Fruit fly (Drosophila melanogaster) whole organism, wandering third instar larva: Measurements from ENCODE around the gene Myo28B1.
A peak's percentile ranks its signal among the peaks of the same experiment; 100 is the strongest.

ENCODE experiments used
- Abd-B ChIP-seq: fragments of >200 bp; optimal IDR thresholded peaks from 2 replicates; lab custom pipeline; 2017; ENCODE audit warnings: missing biosample characterization, missing genetic modification characterization
- CG32264 ChIP-seq: fragments of 200-800 bp; sonication (Bioruptor generic); optimal IDR thresholded peaks from 2 replicates; lab custom pipeline; 2016; ENCODE audit warnings: missing biosample characterization, missing genetic modification characterization
- CG9705 ChIP-seq: fragments of 200-800 bp; sonication (Bioruptor generic); optimal IDR thresholded peaks from 2 replicates; lab custom pipeline; 2018; ENCODE audit warnings: missing biosample characterization, mild to moderate bottlenecking, missing genetic modification characterization
- CrebA ChIP-seq: fragments of 200-800 bp; sonication (Bioruptor generic); optimal IDR thresholded peaks from 2 replicates; lab custom pipeline; 2016; ENCODE audit warnings: missing biosample characterization, mild to moderate bottlenecking, missing genetic modification characterization, borderline replicate concordance
- Dfd ChIP-seq: fragments of >200 bp; optimal IDR thresholded peaks from 2 replicates; lab custom pipeline; 2017; ENCODE audit warnings: missing biosample characterization, missing genetic modification characterization
- Dif ChIP-seq: fragments of 200-275, 200-300 bp; sonication (Bioruptor generic); optimal IDR thresholded peaks from 2 replicates; lab custom pipeline; 2018; ENCODE audit warnings: missing biosample characterization, missing genetic modification characterization; ENCODE audit not compliant: partially characterized antibody
- GATAd ChIP-seq: sonication (Bioruptor generic); optimal IDR thresholded peaks from 2 replicates; lab custom pipeline; 2016; ENCODE audit warnings: missing biosample characterization, missing genetic modification characterization
- HLH106 ChIP-seq: fragments of 200-800 bp; optimal IDR thresholded peaks from 3 replicates; lab custom pipeline; 2019; ENCODE audit warnings: missing biosample characterization, mild to moderate bottlenecking, missing genetic modification characterization, moderate library complexity
- Hnf4 ChIP-seq: fragments of 200-800 bp; sonication (Bioruptor generic); optimal IDR thresholded peaks from 2 replicates; lab custom pipeline; 2016; ENCODE audit warnings: missing biosample characterization, mild to moderate bottlenecking, missing genetic modification characterization
- Hr78 ChIP-seq: fragments of >200 bp; optimal IDR thresholded peaks from 2 replicates; lab custom pipeline; 2017; ENCODE audit warnings: missing biosample characterization, missing genetic modification characterization
- Hr83 ChIP-seq: fragments of 200-300 bp; sonication (Bioruptor generic); optimal IDR thresholded peaks from 2 replicates; lab custom pipeline; 2016; ENCODE audit warnings: missing biosample characterization, mild to moderate bottlenecking, missing genetic modification characterization, moderate library complexity; ENCODE audit not compliant: poor library complexity, severe bottlenecking
- Jra ChIP-seq: sonication (Bioruptor generic); optimal IDR thresholded peaks from 2 replicates; lab custom pipeline; 2016; ENCODE audit warnings: missing biosample characterization, missing genetic modification characterization
- Mio ChIP-seq: sonication (Bioruptor generic); optimal IDR thresholded peaks from 2 replicates; lab custom pipeline; 2016; ENCODE audit warnings: missing biosample characterization, missing genetic modification characterization
- Myc ChIP-seq: fragments of >200 bp; optimal IDR thresholded peaks from 2 replicates; lab custom pipeline; 2017
- N ChIP-seq: fragments of >200 bp; optimal IDR thresholded peaks from 2 replicates; lab custom pipeline; 2018; ENCODE audit warnings: missing biosample characterization, missing external identifiers, missing genetic modification characterization
- OdsH ChIP-seq: fragments of 200-800 bp; sonication (Bioruptor generic); optimal IDR thresholded peaks from 2 replicates; lab custom pipeline; 2016; ENCODE audit warnings: missing biosample characterization, mild to moderate bottlenecking, missing genetic modification characterization
- Rel ChIP-seq, 2 experiments: fragments of 200-800 bp; sonication (Bioruptor generic) in 1 of 2; optimal IDR thresholded peaks; 2 replicates in 1 of 2; 3 replicates in 1 of 2; lab custom pipeline; 2016 to 2019; ENCODE audit warnings: mild to moderate bottlenecking in 2 of 2, missing biosample characterization in 2 of 2, missing genetic modification characterization in 2 of 2, moderate library complexity in 1 of 2
- Sp1 ChIP-seq: fragments of 200-800 bp; sonication (Bioruptor generic); optimal IDR thresholded peaks from 3 replicates; lab custom pipeline; 2019; ENCODE audit warnings: missing biosample characterization, mild to moderate bottlenecking, missing genetic modification characterization, moderate library complexity
- Vsx2 ChIP-seq: fragments of 200-300, 225-300 bp; sonication (Bioruptor generic); optimal IDR thresholded peaks from 2 replicates; lab custom pipeline; 2018; ENCODE audit warnings: missing biosample characterization, missing genetic modification characterization; ENCODE audit not compliant: partially characterized antibody
- br ChIP-seq: fragments of 200-800 bp; sonication (Bioruptor generic); optimal IDR thresholded peaks from 2 replicates; lab custom pipeline; 2016; ENCODE audit warnings: missing biosample characterization, missing genetic modification characterization
- brk ChIP-seq: fragments of 200-800 bp; sonication (Bioruptor generic); optimal IDR thresholded peaks from 2 replicates; lab custom pipeline; 2016; ENCODE audit warnings: missing biosample characterization, mild to moderate bottlenecking, missing genetic modification characterization
- dl ChIP-seq, 2 experiments: fragments of 175-275, 200-275 bp in 1 of 2; fragments of 200-275 bp in 1 of 2; sonication (Bioruptor generic); optimal IDR thresholded peaks; lab custom pipeline; 2018; ENCODE audit warnings: mild to moderate bottlenecking in 2 of 2, missing biosample characterization in 2 of 2, missing genetic modification characterization in 2 of 2, moderate library complexity in 2 of 2; ENCODE audit not compliant: partially characterized antibody in 2 of 2, insufficient read depth in 1 of 2
- dmrt93B ChIP-seq: fragments of 200-800 bp; sonication (Bioruptor generic); optimal IDR thresholded peaks from 2 replicates; lab custom pipeline; 2018; ENCODE audit warnings: missing biosample characterization, mild to moderate bottlenecking, missing genetic modification characterization
- dsf ChIP-seq: sonication (Bioruptor generic); optimal IDR thresholded peaks from 2 replicates; lab custom pipeline; 2016; ENCODE audit warnings: missing biosample characterization, missing genetic modification characterization, borderline replicate concordance
- ey ChIP-seq: fragments of 200-800 bp; sonication (Bioruptor generic); optimal IDR thresholded peaks from 2 replicates; lab custom pipeline; 2016; ENCODE audit warnings: missing biosample characterization, missing genetic modification characterization
- foxo ChIP-seq, 2 experiments: fragments of 200-800 bp; sonication (Bioruptor generic); optimal IDR thresholded peaks; 2 replicates in 1 of 2; 3 replicates in 1 of 2; lab custom pipeline; 2016 to 2017; ENCODE audit warnings: missing biosample characterization in 2 of 2, missing genetic modification characterization in 2 of 2
- fru ChIP-seq: fragments of 200-800 bp; sonication (Bioruptor generic); optimal IDR thresholded peaks from 3 replicates; lab custom pipeline; 2016; ENCODE audit warnings: missing biosample characterization, mild to moderate bottlenecking, missing genetic modification characterization
- h ChIP-seq: fragments of 200-800 bp; sonication (Bioruptor generic); optimal IDR thresholded peaks from 3 replicates; lab custom pipeline; 2016; ENCODE audit warnings: missing biosample characterization, mild to moderate bottlenecking, missing genetic modification characterization
- jim ChIP-seq: fragments of 175-275, 200-325 bp; sonication (Bioruptor generic); optimal IDR thresholded peaks from 2 replicates; lab custom pipeline; 2016; ENCODE audit warnings: missing biosample characterization, mild to moderate bottlenecking, missing genetic modification characterization
- lola ChIP-seq: fragments of >200 bp; optimal IDR thresholded peaks from 2 replicates; lab custom pipeline; 2017; ENCODE audit warnings: missing biosample characterization, missing genetic modification characterization
- pan ChIP-seq: fragments of >200 bp; optimal IDR thresholded peaks from 2 replicates; lab custom pipeline; 2017
- psq ChIP-seq: fragments of 200-800 bp; sonication (Bioruptor generic); optimal IDR thresholded peaks from 3 replicates; lab custom pipeline; 2017; ENCODE audit warnings: missing biosample characterization, mild to moderate bottlenecking, missing genetic modification characterization, moderate library complexity
- rgr ChIP-seq: fragments of 200-800 bp; sonication (Bioruptor generic); optimal IDR thresholded peaks from 3 replicates; lab custom pipeline; 2016; ENCODE audit warnings: missing biosample characterization, mild to moderate bottlenecking, missing genetic modification characterization
- sage ChIP-seq: fragments of 200-800 bp; sonication (Bioruptor generic); optimal IDR thresholded peaks from 2 replicates; lab custom pipeline; 2016; ENCODE audit warnings: missing biosample characterization, mild to moderate bottlenecking, missing genetic modification characterization
- sv ChIP-seq: fragments of 200-800 bp; sonication (Bioruptor generic); optimal IDR thresholded peaks from 3 replicates; lab custom pipeline; 2016; ENCODE audit warnings: missing biosample characterization, missing genetic modification characterization
- tai ChIP-seq: sonication (Bioruptor generic); optimal IDR thresholded peaks from 2 replicates; lab custom pipeline; 2016; ENCODE audit warnings: missing biosample characterization, missing genetic modification characterization
- usp ChIP-seq: fragments of >200 bp; optimal IDR thresholded peaks from 2 replicates; lab custom pipeline; 2017; ENCODE audit warnings: missing biosample characterization, missing genetic modification characterization
- woc ChIP-seq: sonication (Bioruptor generic); optimal IDR thresholded peaks from 2 replicates; lab custom pipeline; 2016; ENCODE audit warnings: missing biosample characterization, mild to moderate bottlenecking, missing genetic modification characterization

Myo28B1 gene

DNA sequence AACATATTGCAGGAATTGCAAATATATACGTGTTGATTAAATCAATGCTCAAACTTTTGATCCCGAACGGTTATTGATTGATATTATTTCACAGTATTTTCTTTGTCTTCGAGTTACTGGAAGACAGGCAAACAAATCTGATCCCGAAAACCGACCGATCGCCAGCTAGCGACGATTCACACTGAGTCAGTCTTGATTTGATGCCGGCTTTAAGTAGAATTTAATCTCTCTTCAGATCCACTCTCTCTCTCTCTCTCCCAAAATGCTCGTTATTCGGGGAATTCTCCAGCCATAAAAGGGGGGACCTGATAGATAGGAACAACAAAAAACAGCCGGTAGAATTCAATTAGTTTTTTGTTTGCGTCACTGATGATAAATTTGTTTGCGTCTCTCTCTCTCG, 35.6 kb downstream of the Myo28B1 start, which contains the start of gene Tep2:
Gene Tep2, minus strand, starts transcription at position 185 of the 400 bp plus-strand sequence.
- TF ChIP-seq Vsx2 (GFP tag; lab: Kevin White, UChicago) (no peak), N (GFP tag; lab: Kevin White, UChicago) (no peak), brk (GFP tag; lab: Kevin White, UChicago) (no peak), foxo (GFP tag; optimal IDR thresholded peaks at IDR 0.05; lab: Kevin White, UChicago) (no peak), ey (GFP tag; lab: Kevin White, UChicago) (no peak), Sp1 (GFP tag; lab: Kevin White, UChicago) (no peak), CG9705 (GFP tag; lab: Kevin White, UChicago) (no peak), tai (GFP tag; lab: Kevin White, UChicago) (no peak), dl (GFP tag; optimal IDR thresholded peaks at IDR 0.05; lab: Kevin White, UChicago; ENCODE audit: insufficient read depth in 1 of 2, partially characterized antibody in 2 of 2) (peak; percentile 47 to 58), OdsH (GFP tag; lab: Kevin White, UChicago) (no peak), h (GFP tag; lab: Kevin White, UChicago) (peak; percentile 26), Dfd (no peak), pan (no peak), CrebA (GFP tag; lab: Kevin White, UChicago) (no peak), Rel (GFP tag; optimal IDR thresholded peaks at IDR 0.05; lab: Kevin White, UChicago) (no peak), Rel (tag; optimal IDR thresholded peaks at IDR 0.05; lab: Kevin White, UChicago) (peak; percentile 96), Jra (GFP tag; lab: Kevin White, UChicago) (peak; percentile 58), Hr83 (GFP tag; lab: Kevin White, UChicago) (peak; percentile 2), sv (GFP tag; lab: Kevin White, UChicago) (no peak), woc (no peak), usp (GFP tag; lab: Kevin White, UChicago) (no peak), HLH106 (tag; lab: Kevin White, UChicago) (no peak), br (GFP tag; lab: Kevin White, UChicago) (no peak), GATAd (GFP tag; lab: Kevin White, UChicago) (no peak), psq (GFP tag; lab: Kevin White, UChicago) (no peak), CG32264 (no peak), jim (GFP tag; lab: Kevin White, UChicago) (no peak), dmrt93B (GFP tag; lab: Kevin White, UChicago) (no peak), sage (GFP tag; lab: Kevin White, UChicago) (no peak), Abd-B (no peak), Hr78 (GFP tag; lab: Kevin White, UChicago) (no peak), Hnf4 (no peak), fru (GFP tag; lab: Kevin White, UChicago) (peak; percentile 43), rgr (peak; percentile 36), Mio (GFP tag; lab: Kevin White, UChicago) (no peak), lola (GFP tag; lab: Kevin White, UChicago) (no peak), Myc (lab: Kevin White, UChicago) (no peak), Dif (GFP tag; lab: Kevin White, UChicago) (peak; percentile 71), dsf (no peak)

- TF ChIP-seq ey (GFP tag; lab: Kevin White, UChicago) (peak; percentile 38), br (GFP tag; lab: Kevin White, UChicago) (no peak), Hr78 (GFP tag; lab: Kevin White, UChicago) (no peak), N (GFP tag; lab: Kevin White, UChicago) (no peak), usp (GFP tag; lab: Kevin White, UChicago) (no peak), sv (GFP tag; lab: Kevin White, UChicago) (peak; percentile 37), Hnf4 (peak; percentile 36), brk (GFP tag; lab: Kevin White, UChicago) (peak; percentile 5), foxo (GFP tag; optimal IDR thresholded peaks at IDR 0.05; lab: Kevin White, UChicago) (peak in 1 of 2 experiments; percentile 42), dsf (no peak), CG32264 (no peak), Myc (lab: Kevin White, UChicago) (peak; percentile 48), Dif (GFP tag; lab: Kevin White, UChicago) (peak; percentile 41), OdsH (GFP tag; lab: Kevin White, UChicago) (no peak), Mio (GFP tag; lab: Kevin White, UChicago) (no peak), CrebA (GFP tag; lab: Kevin White, UChicago) (peak; percentile 2), pan (no peak), CG9705 (GFP tag; lab: Kevin White, UChicago) (no peak), woc (no peak), HLH106 (tag; lab: Kevin White, UChicago) (peak; percentile 42), psq (GFP tag; lab: Kevin White, UChicago) (peak; percentile 35), rgr (peak; percentile 43), Vsx2 (GFP tag; lab: Kevin White, UChicago) (no peak), Abd-B (no peak), lola (GFP tag; lab: Kevin White, UChicago) (no peak), tai (GFP tag; lab: Kevin White, UChicago) (peak; percentile 32), Sp1 (GFP tag; lab: Kevin White, UChicago) (no peak), Jra (GFP tag; lab: Kevin White, UChicago) (no peak), Rel (GFP tag; optimal IDR thresholded peaks at IDR 0.05; lab: Kevin White, UChicago) (no peak), Rel (tag; optimal IDR thresholded peaks at IDR 0.05; lab: Kevin White, UChicago) (no peak), Hr83 (GFP tag; lab: Kevin White, UChicago) (no peak), dl (GFP tag; optimal IDR thresholded peaks at IDR 0.05; lab: Kevin White, UChicago; ENCODE audit: insufficient read depth in 1 of 2, partially characterized antibody in 2 of 2) (no peak), Dfd (no peak), fru (GFP tag; lab: Kevin White, UChicago) (peak; percentile 90), sage (GFP tag; lab: Kevin White, UChicago) (peak; percentile 34), jim (GFP tag; lab: Kevin White, UChicago) (no peak), dmrt93B (GFP tag; lab: Kevin White, UChicago) (no peak), h (GFP tag; lab: Kevin White, UChicago) (peak; percentile 42)
- TF ChIP-seq, all 38 proteins: peak for 15
Measured at dm6 chr2L:7702383-7703188, 36.7 kb downstream of the Myo28B1 start, which contains the start of gene Tep3. TSS of gene Tep3 (plus strand) at chr2L:7702805.
